Worm (Caenorhabditis elegans) whole organism, mixed stage, embryonic: ENCODE results near the gene T22F3.11.

Experiments
- blmp-1 ChIP-seq: fragments of 150-350 bp; optimal IDR thresholded peaks from 2 replicates; lab custom pipeline; 2014; ENCODE audit warnings: missing biosample characterization, missing genetic modification characterization
- cnd-1 ChIP-seq: fragments of 200-800 bp; sonication (Bioruptor generic); optimal IDR thresholded peaks from 2 replicates; lab custom pipeline; 2018; ENCODE audit warnings: mild to moderate bottlenecking, missing genetic modification characterization, missing compliant biosample characterization
- elt-1 ChIP-seq: sonication (generic microtip); optimal IDR thresholded peaks from 2 replicates; lab custom pipeline; 2017; ENCODE audit warnings: missing genetic modification characterization, mild to moderate bottlenecking, missing compliant biosample characterization, antibody characterized with exemption, moderate library complexity, borderline replicate concordance; ENCODE audit not compliant: insufficient read depth
- lin-32 ChIP-seq: fragments of 200-800 bp; sonication (Bioruptor generic); optimal IDR thresholded peaks from 2 replicates; lab custom pipeline; 2018; ENCODE audit warnings: mild to moderate bottlenecking, missing genetic modification characterization, missing compliant biosample characterization
- lsy-2 ChIP-seq: fragments of 150-350 bp; optimal IDR thresholded peaks from 2 replicates; lab custom pipeline; 2014; ENCODE audit warnings: missing biosample characterization, missing genetic modification characterization
- mep-1 ChIP-seq: fragments of 150-350 bp; optimal IDR thresholded peaks from 2 replicates; lab custom pipeline; 2017; ENCODE audit warnings: missing biosample characterization, missing genetic modification reagents, missing genetic modification characterization, inconsistent platforms
- nhr-237 ChIP-seq: fragments of 150-350 bp; optimal IDR thresholded peaks from 2 replicates; lab custom pipeline; 2014; ENCODE audit warnings: missing biosample characterization, missing genetic modification characterization
- pha-4 ChIP-seq: fragments of 150-350 bp; optimal IDR thresholded peaks from 2 replicates; lab custom pipeline; 2018; ENCODE audit warnings: missing biosample characterization, missing genetic modification reagents, missing genetic modification characterization
- unc-39 ChIP-seq: fragments of 150-350 bp; optimal IDR thresholded peaks from 2 replicates; lab custom pipeline; 2014; ENCODE audit warnings: missing biosample characterization, missing genetic modification characterization
- unc-62 ChIP-seq: fragments of 150-350 bp; optimal IDR thresholded peaks from 2 replicates; lab custom pipeline; 2014; ENCODE audit warnings: missing biosample characterization, missing genetic modification reagents, missing genetic modification characterization
- ztf-11 ChIP-seq: fragments of 150-350 bp; optimal IDR thresholded peaks from 2 replicates; lab custom pipeline; 2014; ENCODE audit warnings: missing biosample characterization, missing genetic modification characterization

ce11 chrV:3613042-3613441 is 1.3 kb downstream of the T22F3.11 start:
- TF ChIP-seq elt-1 (tag; lab: Kevin White, UChicago) (no peak), lsy-2 (no peak), nhr-237 (no peak), lin-32 (GFP tag; lab: Kevin White, UChicago) (no peak), blmp-1 (no peak), ztf-11 (tag; lab: Kevin White, UChicago) (no peak), pha-4 (tag; lab: Kevin White, UChicago) (no peak), unc-62 (GFP tag; lab: Kevin White, UChicago) (no peak), unc-39 (tag; lab: Kevin White, UChicago) (no peak), cnd-1 (no peak), mep-1 (no peak)
